Worm (Caenorhabditis elegans) whole organism, L1 larva: Measurements from ENCODE around the gene sru-12.

ENCODE experiments used
- C04F5.9 ChIP-seq: sonication (generic microtip); optimal IDR thresholded peaks from 2 replicates; lab custom pipeline; 2016; ENCODE audit warnings: missing genetic modification characterization, missing compliant biosample characterization
- aha-1 ChIP-seq: fragments of 150-350 bp; optimal IDR thresholded peaks from 2 replicates; lab custom pipeline; 2014; ENCODE audit warnings: missing biosample characterization, missing genetic modification characterization
- alr-1 ChIP-seq: fragments of 200-800 bp; sonication (Bioruptor generic); optimal IDR thresholded peaks from 2 replicates; lab custom pipeline; 2018; ENCODE audit warnings: borderline replicate concordance, mild to moderate bottlenecking, missing genetic modification characterization, missing compliant biosample characterization
- ceh-63 ChIP-seq: fragments of 200-800 bp; sonication (Bioruptor generic); optimal IDR thresholded peaks from 2 replicates; lab custom pipeline; 2018; ENCODE audit warnings: mild to moderate bottlenecking, missing genetic modification characterization, missing compliant biosample characterization
- ceh-88 ChIP-seq: fragments of 200-800 bp; sonication (Bioruptor generic); IDR thresholded peaks from 2 replicates; pipeline ENCODE4 v1.3.6; 2022; ENCODE audit warnings: missing genetic modification characterization, missing compliant biosample characterization
- ceh-90 ChIP-seq: sonication (generic microtip); optimal IDR thresholded peaks from 2 replicates; lab custom pipeline; 2016; ENCODE audit warnings: missing genetic modification characterization, missing compliant biosample characterization
- efl-1 ChIP-seq, 4 experiments: fragments of 150-350 bp; optimal IDR thresholded peaks in 3 of 4; peaks in 1 of 4; 1 replicate in 1 of 4; 2 replicates in 3 of 4; lab custom pipeline; 2014; ENCODE audit warnings: missing biosample characterization in 2 of 4, missing genetic modification characterization in 2 of 4, missing genetic modification reagents in 2 of 4
- egl-27 ChIP-seq, 2 experiments: fragments of 150-350 bp in 1 of 2; sonication (generic microtip); optimal IDR thresholded peaks; 3 replicates each; lab custom pipeline; 2017 to 2018; ENCODE audit warnings: missing biosample characterization in 2 of 2, missing genetic modification characterization in 2 of 2, missing genetic modification reagents in 2 of 2
- elt-2 ChIP-seq: sonication (generic microtip); optimal IDR thresholded peaks from 2 replicates; lab custom pipeline; 2016; ENCODE audit warnings: missing genetic modification characterization, mild to moderate bottlenecking, inconsistent platforms, missing compliant biosample characterization, missing genetic modification reagents
- elt-3 ChIP-seq, 6 experiments: fragments of 150-350 bp in 1 of 6; sonication (generic microtip); optimal IDR thresholded peaks; 2 replicates each; lab custom pipeline; 2017 to 2018; ENCODE audit warnings: missing biosample characterization in 6 of 6, missing genetic modification characterization in 6 of 6, inconsistent platforms in 1 of 6
- fkh-10 ChIP-seq: sonication (generic microtip); optimal IDR thresholded peaks from 2 replicates; lab custom pipeline; 2017; ENCODE audit warnings: missing biosample characterization, missing genetic modification reagents, missing genetic modification characterization
- fkh-8 ChIP-seq: sonication (generic microtip); optimal IDR thresholded peaks from 2 replicates; lab custom pipeline; 2016; ENCODE audit warnings: mild to moderate bottlenecking, missing genetic modification characterization, missing compliant biosample characterization
- fos-1 ChIP-seq: fragments of 150-350 bp; optimal IDR thresholded peaks from 2 replicates; lab custom pipeline; 2014; ENCODE audit warnings: missing biosample characterization, missing genetic modification characterization
- hlh-4 ChIP-seq: sonication (generic microtip); optimal IDR thresholded peaks from 2 replicates; lab custom pipeline; 2016; ENCODE audit warnings: mild to moderate bottlenecking, missing genetic modification characterization, missing compliant biosample characterization
- irx-1 ChIP-seq: sonication (generic microtip); optimal IDR thresholded peaks from 2 replicates; lab custom pipeline; 2016; ENCODE audit warnings: missing genetic modification characterization, missing compliant biosample characterization
- isw-1 ChIP-seq: fragments of 200-800 bp; sonication (Bioruptor generic); IDR thresholded peaks from 2 replicates; pipeline ENCODE4 v1.3.6; 2022; ENCODE audit warnings: missing genetic modification characterization, missing compliant biosample characterization
- lin-15B ChIP-seq: fragments of 150-350 bp; sonication (generic microtip); optimal IDR thresholded peaks from 3 replicates; lab custom pipeline; 2014; ENCODE audit warnings: missing biosample characterization, missing genetic modification characterization
- lin-35 ChIP-seq, 2 experiments: fragments of 150-350 bp; optimal IDR thresholded peaks; 2 replicates each; lab custom pipeline; 2014; ENCODE audit warnings: missing biosample characterization in 2 of 2, missing genetic modification characterization in 2 of 2, missing genetic modification reagents in 2 of 2
- lir-3 ChIP-seq: sonication (generic microtip); optimal IDR thresholded peaks from 2 replicates; lab custom pipeline; 2016; ENCODE audit warnings: mild to moderate bottlenecking, missing genetic modification characterization, moderate library complexity, missing compliant biosample characterization; ENCODE audit not compliant: poor library complexity
- mef-2 ChIP-seq: fragments of 150-350 bp; optimal IDR thresholded peaks from 2 replicates; lab custom pipeline; 2014; ENCODE audit warnings: missing biosample characterization, missing genetic modification characterization
- nhr-11 ChIP-seq: fragments of 150-350 bp; optimal IDR thresholded peaks from 2 replicates; lab custom pipeline; 2014; ENCODE audit warnings: missing biosample characterization, missing genetic modification characterization
- nhr-19 ChIP-seq: fragments of 200-800 bp; sonication (Bioruptor generic); conservative IDR thresholded peaks from 2 replicates; pipeline ENCODE4 v1.3.6; 2022; ENCODE audit warnings: missing genetic modification characterization, missing compliant biosample characterization
- nhr-237 ChIP-seq: fragments of 150-350 bp; optimal IDR thresholded peaks from 2 replicates; lab custom pipeline; 2014; ENCODE audit warnings: missing biosample characterization, missing genetic modification characterization
- nhr-76 ChIP-seq: sonication (generic microtip); optimal IDR thresholded peaks from 2 replicates; lab custom pipeline; 2017; ENCODE audit warnings: missing biosample characterization, missing genetic modification characterization
- nhr-77 ChIP-seq: fragments of 150-350 bp; optimal IDR thresholded peaks from 2 replicates; lab custom pipeline; 2014; ENCODE audit warnings: missing biosample characterization, missing genetic modification characterization
- nhr-84 ChIP-seq: sonication (generic microtip); optimal IDR thresholded peaks from 2 replicates; lab custom pipeline; 2017; ENCODE audit warnings: missing biosample characterization, missing genetic modification characterization
- nhr-85 ChIP-seq: sonication (generic microtip); peaks from one replicate; lab custom pipeline; 2016; ENCODE audit warnings: missing genetic modification characterization, inconsistent platforms, missing compliant biosample characterization
- nhr-90 ChIP-seq: sonication (generic microtip); optimal IDR thresholded peaks from 2 replicates; lab custom pipeline; 2016; ENCODE audit warnings: mild to moderate bottlenecking, missing genetic modification characterization, missing compliant biosample characterization; ENCODE audit not compliant: poor library complexity
- pag-3 ChIP-seq: sonication (generic microtip); optimal IDR thresholded peaks from 2 replicates; lab custom pipeline; 2017; ENCODE audit warnings: missing genetic modification characterization, mild to moderate bottlenecking, missing compliant biosample characterization, antibody characterized with exemption, borderline replicate concordance; ENCODE audit not compliant: insufficient read depth
- skn-1 ChIP-seq: fragments of 150-350 bp; optimal IDR thresholded peaks from 2 replicates; lab custom pipeline; 2014; ENCODE audit warnings: missing biosample characterization, missing genetic modification characterization
- snpc-4 ChIP-seq: fragments of 150-350 bp; optimal IDR thresholded peaks from 2 replicates; lab custom pipeline; 2014; ENCODE audit warnings: missing biosample characterization, missing genetic modification characterization
- snu-23 ChIP-seq: sonication (generic microtip); optimal IDR thresholded peaks from 2 replicates; lab custom pipeline; 2016; ENCODE audit warnings: missing genetic modification characterization, missing compliant biosample characterization
- tlp-1 ChIP-seq: fragments of 150-350 bp; optimal IDR thresholded peaks from 2 replicates; lab custom pipeline; 2014; ENCODE audit warnings: missing biosample characterization, missing genetic modification characterization
- unc-30 ChIP-seq: sonication (generic microtip); optimal IDR thresholded peaks from 2 replicates; lab custom pipeline; 2017; ENCODE audit warnings: missing biosample characterization, missing genetic modification characterization
- unc-62 ChIP-seq: fragments of 150-350 bp; optimal IDR thresholded peaks from 2 replicates; lab custom pipeline; 2014; ENCODE audit warnings: missing biosample characterization, missing genetic modification reagents, missing genetic modification characterization
- unc-98 ChIP-seq: fragments of 200-800 bp; sonication (Bioruptor generic); IDR thresholded peaks from 2 replicates; pipeline ENCODE4 v1.3.6; 2022; ENCODE audit warnings: missing genetic modification characterization, missing compliant biosample characterization
- vab-15 ChIP-seq: sonication (generic microtip); optimal IDR thresholded peaks from 2 replicates; lab custom pipeline; 2017; ENCODE audit warnings: missing genotype, mild to moderate bottlenecking, missing genetic modification characterization, missing compliant biosample characterization
- ztf-4 ChIP-seq: fragments of 150-350 bp; optimal IDR thresholded peaks from 2 replicates; lab custom pipeline; 2014; ENCODE audit warnings: missing biosample characterization, missing genetic modification characterization

The sru-12 gene

ce11 chrIV:13601973-13602669 is 19.1 kb downstream of the sru-12 start, which contains the start of gene Y45F10B.59:
TSS of gene Y45F10B.59 (plus strand) at chrIV:13602619.
- TF ChIP-seq nhr-90 (tag; lab: Kevin White, UChicago) (peak; percentile 43), snu-23 (no peak), irx-1 (tag; lab: Kevin White, UChicago) (no peak), nhr-77 (no peak), fkh-8 (tag; lab: Kevin White, UChicago) (no peak), pag-3 (tag; lab: Kevin White, UChicago) (no peak), nhr-85 (tag; lab: Kevin White, UChicago) (peak; percentile 69), ztf-4 (tag; lab: Kevin White, UChicago) (no peak), unc-98 (GFP tag; lab: Robert Waterston, UW) (no peak), lin-35 (GFP tag; optimal IDR thresholded peaks at IDR 0.05; lab: Kevin White, UChicago) (no peak), snpc-4 (tag; lab: Kevin White, UChicago) (peak; percentile 86), nhr-11 (tag; lab: Kevin White, UChicago) (no peak), efl-1 (optimal IDR thresholded peaks at IDR 0.05; lab: Kevin White, UChicago) (no peak), efl-1 (GFP tag; optimal IDR thresholded peaks at IDR 0.05 in 1 of 2; lab: Kevin White, UChicago) (peak in 1 of 2 experiments; percentile 66), isw-1 (GFP tag; lab: Robert Waterston, UW) (no peak), elt-2 (tag; lab: Kevin White, UChicago) (no peak), nhr-19 (GFP tag; lab: Robert Waterston, UW) (0 out of 2 replicates have a peak, but pooled peaks have one; percentile 16)

DNA sequence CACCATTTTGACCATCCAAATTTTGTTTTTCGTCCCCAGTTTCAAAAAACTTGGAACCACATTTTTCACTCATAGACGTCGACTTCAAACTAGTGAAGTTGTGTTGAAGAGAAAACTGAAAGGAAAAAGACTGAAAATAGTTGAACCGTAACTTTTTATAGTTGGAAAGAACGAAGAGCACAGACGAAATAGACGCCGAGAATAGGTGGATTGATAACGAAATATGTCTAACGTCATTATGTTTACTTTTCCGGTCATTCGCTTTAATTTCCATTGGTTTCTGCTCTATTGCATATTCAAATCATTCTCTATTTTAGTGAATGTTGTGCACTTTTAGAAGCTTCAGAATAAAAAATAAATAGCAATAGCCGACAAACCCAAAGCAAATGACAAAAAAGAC is 26.7 kb downstream of the sru-12 start, which contains the start of gene C08F11.13:
TSS of gene C08F11.13 (minus strand) at position 138 of the 400 bp plus-strand sequence.
- TF ChIP-seq snu-23, result no peak
- TF ChIP-seq nhr-11 (tag; lab: Kevin White, UChicago), result no peak
- TF ChIP-seq unc-30 (tag; lab: Kevin White, UChicago), result no peak
- TF ChIP-seq nhr-85 (tag; lab: Kevin White, UChicago), result peak; percentile 14
- TF ChIP-seq elt-3 (tag; optimal IDR thresholded peaks at IDR 0.05; lab: Kevin White, UChicago), result no peak
- TF ChIP-seq C04F5.9 (tag; lab: Kevin White, UChicago), result no peak
- TF ChIP-seq lin-15B, result no peak
- no peak for TF ChIP-seq alr-1
- no peak for TF ChIP-seq nhr-84 (tag; lab: Kevin White, UChicago)
- no peak for TF ChIP-seq ceh-88 (GFP tag; lab: Robert Waterston, UW)
- TF ChIP-seq nhr-237, result no peak
- peak in 1 of 2 experiments; percentile 20 for TF ChIP-seq lin-35 (GFP tag; optimal IDR thresholded peaks at IDR 0.05; lab: Kevin White, UChicago)
- TF ChIP-seq fos-1, result no peak
- no peak for TF ChIP-seq irx-1 (tag; lab: Kevin White, UChicago)
- TF ChIP-seq elt-2 (tag; lab: Kevin White, UChicago), result peak; percentile 36
- TF ChIP-seq ztf-4 (tag; lab: Kevin White, UChicago), result no peak
- TF ChIP-seq mef-2 (tag; lab: Kevin White, UChicago), result no peak
- no peak for TF ChIP-seq lir-3 (tag; lab: Kevin White, UChicago)
- TF ChIP-seq vab-15 (tag; lab: Kevin White, UChicago), result no peak
- no peak for TF ChIP-seq aha-1
- TF ChIP-seq ceh-90 (tag; lab: Kevin White, UChicago), result no peak

DNA sequence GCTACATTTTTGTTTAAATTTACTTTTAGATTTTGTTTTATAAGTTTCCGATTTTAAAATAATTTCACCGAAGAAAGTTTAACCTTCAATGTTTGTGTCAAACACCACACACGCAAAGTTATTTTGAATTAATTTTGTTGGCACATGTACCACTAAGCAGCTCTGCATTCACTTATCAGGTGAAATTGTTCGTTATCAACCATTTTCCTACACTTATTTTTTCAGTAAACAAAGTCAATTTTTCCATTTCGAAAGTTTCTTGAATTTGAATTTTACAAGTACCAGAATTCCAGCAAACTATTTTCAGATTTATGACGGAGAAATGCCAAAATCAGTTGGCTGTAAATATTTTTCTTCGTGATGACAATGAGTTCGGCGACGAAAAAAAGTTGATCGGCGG is 36.2 kb downstream of the sru-12 start, which contains the start of gene C08F11.3:
TSS of gene C08F11.3 (plus strand) at position 301 of the 400 bp plus-strand sequence.
- TF ChIP-seq egl-27 (tag; optimal IDR thresholded peaks at IDR 0.05; lab: Kevin White, UChicago), result no peak
- TF ChIP-seq fos-1, result no peak
- no peak for TF ChIP-seq ceh-63 (GFP tag; lab: Kevin White, UChicago)
- TF ChIP-seq hlh-4 (tag; lab: Kevin White, UChicago), result no peak
- TF ChIP-seq skn-1, result no peak
- TF ChIP-seq, all 84 proteins: peak for 0

DNA sequence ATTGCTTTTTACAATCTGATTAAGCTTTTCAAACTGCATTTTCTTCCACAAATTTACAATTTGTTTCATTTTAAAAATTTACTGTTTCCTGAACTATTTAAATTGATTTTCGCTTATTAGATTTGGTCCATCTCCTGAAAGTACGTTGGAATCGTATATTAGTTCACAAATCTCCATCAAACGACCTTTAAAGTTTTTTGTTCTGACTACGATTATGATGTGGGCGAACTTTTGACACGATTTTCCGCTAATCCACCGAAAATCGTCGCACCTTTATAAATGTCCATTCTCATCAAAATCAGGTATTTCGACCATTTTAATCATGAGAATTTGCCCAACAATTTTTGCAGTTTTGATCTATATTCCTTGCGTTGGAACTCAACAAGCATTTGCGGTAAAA is 40.5 kb downstream of the sru-12 start, which contains the start of gene C08F11.1:
TSS of gene C08F11.1 (plus strand) at position 301 of the 400 bp plus-strand sequence.
- TF ChIP-seq lin-35 (GFP tag; optimal IDR thresholded peaks at IDR 0.05; lab: Kevin White, UChicago), result no peak
- TF ChIP-seq mef-2 (tag; lab: Kevin White, UChicago), result no peak
- no peak for TF ChIP-seq nhr-76
- TF ChIP-seq aha-1, result no peak
- no peak for TF ChIP-seq tlp-1 (tag; lab: Kevin White, UChicago)
- TF ChIP-seq unc-62, result no peak
- TF ChIP-seq fkh-10 (GFP tag; lab: Kevin White, UChicago), result no peak
